Worm (Caenorhabditis elegans) whole organism, L2 larva: ENCODE measurements around the gene cox-16.

ENCODE experiments used
- C34F6.9 ChIP-seq: fragments of 150-350 bp; optimal IDR thresholded peaks from 2 replicates; lab custom pipeline; 2014; ENCODE audit warnings: missing biosample characterization, missing genetic modification characterization
- F13H6.1 ChIP-seq: sonication (generic microtip); optimal IDR thresholded peaks from 2 replicates; lab custom pipeline; 2016; ENCODE audit warnings: missing genetic modification characterization, missing compliant biosample characterization
- R02D3.7 ChIP-seq: fragments of 150-350 bp; optimal IDR thresholded peaks from 2 replicates; lab custom pipeline; 2014; ENCODE audit warnings: missing biosample characterization, missing genetic modification characterization
- Y55F3AM.14 ChIP-seq: fragments of 200-800 bp; sonication (Bioruptor generic); optimal IDR thresholded peaks from 2 replicates; lab custom pipeline; 2018; ENCODE audit warnings: mild to moderate bottlenecking, missing genetic modification characterization, missing compliant biosample characterization
- ZK546.5 ChIP-seq: sonication (generic microtip); optimal IDR thresholded peaks from 2 replicates; lab custom pipeline; 2017; ENCODE audit warnings: missing biosample characterization, missing genetic modification characterization
- alr-1 ChIP-seq: fragments of 150-350 bp; optimal IDR thresholded peaks from 2 replicates; lab custom pipeline; 2014; ENCODE audit warnings: missing biosample characterization, missing genetic modification characterization
- aly-2 ChIP-seq: fragments of 150-350 bp; optimal IDR thresholded peaks from 2 replicates; lab custom pipeline; 2014; ENCODE audit warnings: missing biosample characterization, missing genetic modification characterization
- ama-1 ChIP-seq: fragments of 150-350 bp; optimal IDR thresholded peaks from 2 replicates; lab custom pipeline; 2018; ENCODE audit warnings: inconsistent platforms
- blmp-1 ChIP-seq: sonication (generic microtip); optimal IDR thresholded peaks from 2 replicates; lab custom pipeline; 2017; ENCODE audit warnings: missing genetic modification characterization, mild to moderate bottlenecking, missing compliant biosample characterization, antibody characterized with exemption, moderate library complexity; ENCODE audit not compliant: insufficient read depth
- ceh-16 ChIP-seq: fragments of 150-350 bp; optimal IDR thresholded peaks from 2 replicates; lab custom pipeline; 2014; ENCODE audit warnings: missing biosample characterization, missing genetic modification characterization
- ceh-82 ChIP-seq: fragments of 150-350 bp; optimal IDR thresholded peaks from 2 replicates; lab custom pipeline; 2014; ENCODE audit warnings: missing biosample characterization, missing genetic modification characterization
- crh-2 ChIP-seq: sonication (generic microtip); optimal IDR thresholded peaks from 2 replicates; lab custom pipeline; 2017; ENCODE audit warnings: missing biosample characterization, missing genetic modification characterization
- dmd-4 ChIP-seq: sonication (generic microtip); optimal IDR thresholded peaks from 2 replicates; lab custom pipeline; 2017; ENCODE audit warnings: missing biosample characterization, missing genetic modification characterization
- egl-27 ChIP-seq: sonication (generic microtip); optimal IDR thresholded peaks from 3 replicates; lab custom pipeline; 2017; ENCODE audit warnings: missing biosample characterization, missing genetic modification reagents, missing genetic modification characterization
- elt-1 ChIP-seq: fragments of 150-350 bp; optimal IDR thresholded peaks from 2 replicates; lab custom pipeline; 2014; ENCODE audit warnings: missing biosample characterization, missing genetic modification characterization
- elt-3 ChIP-seq: sonication (generic microtip); optimal IDR thresholded peaks from 2 replicates; lab custom pipeline; 2017; ENCODE audit warnings: missing biosample characterization, missing genetic modification characterization
- fos-1 ChIP-seq: fragments of 150-350 bp; optimal IDR thresholded peaks from 2 replicates; lab custom pipeline; 2014; ENCODE audit warnings: missing biosample characterization, missing genetic modification characterization
- gmeb-1 ChIP-seq: fragments of 150-350 bp; optimal IDR thresholded peaks from 2 replicates; lab custom pipeline; 2014; ENCODE audit warnings: missing biosample characterization, missing genetic modification characterization
- lin-11 ChIP-seq: fragments of 150-350 bp; sonication (generic microtip); optimal IDR thresholded peaks from 2 replicates; lab custom pipeline; 2014; ENCODE audit warnings: missing biosample characterization, missing genetic modification characterization, inconsistent platforms, mixed read lengths
- lin-13 ChIP-seq: fragments of 150-350 bp; optimal IDR thresholded peaks from 2 replicates; lab custom pipeline; 2014; ENCODE audit warnings: missing biosample characterization, missing genetic modification reagents, missing genetic modification characterization
- lin-39 ChIP-seq: fragments of 150-350 bp; optimal IDR thresholded peaks from 2 replicates; lab custom pipeline; 2014; ENCODE audit warnings: missing biosample characterization, missing genetic modification reagents, missing genetic modification characterization
- lsy-2 ChIP-seq, 2 experiments: fragments of 150-350 bp in 1 of 2; sonication (generic microtip) in 1 of 2; optimal IDR thresholded peaks; 2 replicates each; lab custom pipeline; 2014 to 2017; ENCODE audit warnings: missing biosample characterization in 2 of 2, missing genetic modification characterization in 2 of 2
- mab-5 ChIP-seq: fragments of 150-350 bp; optimal IDR thresholded peaks from 2 replicates; lab custom pipeline; 2014; ENCODE audit warnings: missing biosample characterization, missing genetic modification characterization
- mbf-1 ChIP-seq: sonication (generic microtip); optimal IDR thresholded peaks from 2 replicates; lab custom pipeline; 2017; ENCODE audit warnings: missing biosample characterization, missing genetic modification characterization
- mdl-1 ChIP-seq, 2 experiments: fragments of 150-350 bp in 1 of 2; sonication (generic microtip) in 1 of 2; optimal IDR thresholded peaks; 2 replicates each; lab custom pipeline; 2017; ENCODE audit warnings: missing biosample characterization in 2 of 2, missing genetic modification characterization in 2 of 2
- nhr-10 ChIP-seq: sonication (generic microtip); optimal IDR thresholded peaks from 2 replicates; lab custom pipeline; 2017; ENCODE audit warnings: missing biosample characterization, missing genetic modification characterization
- nhr-11 ChIP-seq: fragments of 150-350 bp; optimal IDR thresholded peaks from 2 replicates; lab custom pipeline; 2014; ENCODE audit warnings: missing biosample characterization, missing genetic modification characterization
- nhr-12 ChIP-seq: fragments of 150-350 bp; optimal IDR thresholded peaks from 2 replicates; lab custom pipeline; 2014; ENCODE audit warnings: missing biosample characterization, missing genetic modification characterization
- nhr-129 ChIP-seq: fragments of 150-350 bp; optimal IDR thresholded peaks from 2 replicates; lab custom pipeline; 2014; ENCODE audit warnings: missing biosample characterization, missing genetic modification characterization
- nhr-21 ChIP-seq: fragments of 150-350 bp; optimal IDR thresholded peaks from 2 replicates; lab custom pipeline; 2014; ENCODE audit warnings: missing biosample characterization, missing genetic modification characterization
- nhr-23 ChIP-seq: fragments of 150-350 bp; optimal IDR thresholded peaks from 2 replicates; lab custom pipeline; 2014; ENCODE audit warnings: missing biosample characterization, missing genetic modification reagents, missing genetic modification characterization
- nhr-237 ChIP-seq: fragments of 150-350 bp; optimal IDR thresholded peaks from 2 replicates; lab custom pipeline; 2014; ENCODE audit warnings: missing biosample characterization, missing genetic modification characterization
- nhr-25 ChIP-seq: fragments of 150-350 bp; sonication (generic microtip); optimal IDR thresholded peaks from 3 replicates; lab custom pipeline; 2014; ENCODE audit warnings: missing biosample characterization, missing genetic modification characterization
- nhr-6 ChIP-seq: fragments of 150-350 bp; optimal IDR thresholded peaks from 2 replicates; lab custom pipeline; 2014; ENCODE audit warnings: missing biosample characterization, missing genetic modification characterization
- nhr-77 ChIP-seq: fragments of 150-350 bp; optimal IDR thresholded peaks from 2 replicates; lab custom pipeline; 2014; ENCODE audit warnings: missing biosample characterization, missing genetic modification characterization
- peb-1 ChIP-seq: fragments of 150-350 bp; optimal IDR thresholded peaks from 2 replicates; lab custom pipeline; 2014; ENCODE audit warnings: missing biosample characterization, missing genetic modification characterization
- sem-4 ChIP-seq: fragments of 150-350 bp; optimal IDR thresholded peaks from 2 replicates; lab custom pipeline; 2014; ENCODE audit warnings: missing biosample characterization, missing genetic modification reagents, missing genetic modification characterization
- skn-1 ChIP-seq: sonication (generic microtip); optimal IDR thresholded peaks from 2 replicates; lab custom pipeline; 2017; ENCODE audit warnings: missing biosample characterization, missing genetic modification characterization
- sma-3 ChIP-seq: sonication (generic microtip); optimal IDR thresholded peaks from 2 replicates; lab custom pipeline; 2016; ENCODE audit warnings: missing genetic modification reagents, missing genetic modification characterization, missing compliant biosample characterization
- sma-9 ChIP-seq, 2 experiments: fragments of 150-350 bp in 1 of 2; sonication (generic microtip) in 1 of 2; optimal IDR thresholded peaks; 2 replicates each; lab custom pipeline; 2014 to 2016; ENCODE audit warnings: missing genetic modification characterization in 2 of 2, mild to moderate bottlenecking in 1 of 2, missing biosample characterization in 1 of 2, missing compliant biosample characterization in 1 of 2, missing genetic modification reagents in 1 of 2, moderate library complexity in 1 of 2
- snpc-4 ChIP-seq: fragments of 150-350 bp; optimal IDR thresholded peaks from 2 replicates; lab custom pipeline; 2014; ENCODE audit warnings: missing biosample characterization, missing genetic modification characterization
- unc-39 ChIP-seq: fragments of 150-350 bp; optimal IDR thresholded peaks from 2 replicates; lab custom pipeline; 2014; ENCODE audit warnings: missing biosample characterization, missing genetic modification characterization
- unc-55 ChIP-seq: fragments of 150-350 bp; sonication (generic microtip); optimal IDR thresholded peaks from 3 replicates; lab custom pipeline; 2014; ENCODE audit warnings: missing biosample characterization, missing genetic modification reagents, missing genetic modification characterization
- unc-62 ChIP-seq: fragments of 150-350 bp; optimal IDR thresholded peaks from 2 replicates; lab custom pipeline; 2014; ENCODE audit warnings: missing biosample characterization, missing genetic modification reagents, missing genetic modification characterization
- zag-1 ChIP-seq: fragments of 150-350 bp; optimal IDR thresholded peaks from 2 replicates; lab custom pipeline; 2014; ENCODE audit warnings: missing biosample characterization, missing genetic modification characterization
- ztf-1 ChIP-seq: fragments of 200-800 bp; sonication (Bioruptor generic); conservative IDR thresholded peaks from 2 replicates; pipeline ENCODE4 v1.3.6; 2022; ENCODE audit warnings: missing genetic modification characterization, missing compliant biosample characterization
- ztf-11 ChIP-seq: sonication (generic microtip); optimal IDR thresholded peaks from 2 replicates; lab custom pipeline; 2017; ENCODE audit warnings: missing biosample characterization, missing genetic modification characterization
- ztf-4 ChIP-seq: fragments of 150-350 bp; optimal IDR thresholded peaks from 2 replicates; lab custom pipeline; 2014; ENCODE audit warnings: missing biosample characterization, missing genetic modification characterization

The cox-16 gene

ce11 chrV:5504807-5505442 lies 31.1 kb downstream of the cox-16 start, which contains the start of the genes dnj-19 and nhr-47:
Gene dnj-19, minus strand, starts transcription at chrV:5504857.
Gene nhr-47, plus strand, starts transcription at chrV:5505253.
- TF ChIP-seq peb-1 (no peak), nhr-23 (tag; lab: Kevin White, UChicago) (no peak), nhr-11 (tag; lab: Kevin White, UChicago) (no peak), ceh-82 (peak; percentile 50), ceh-16 (tag; lab: Kevin White, UChicago) (peak; percentile 61), C34F6.9 (peak; percentile 96), nhr-10 (tag; lab: Kevin White, UChicago) (peak; percentile 42), lin-39 (tag; lab: Kevin White, UChicago) (no peak), elt-1 (tag; lab: Kevin White, UChicago) (no peak), crh-2 (peak; percentile 93), alr-1 (tag; lab: Kevin White, UChicago) (no peak), nhr-21 (tag; lab: Kevin White, UChicago) (peak; percentile 81), ztf-4 (tag; lab: Kevin White, UChicago) (peak; percentile 66), Y55F3AM.14 (GFP tag; lab: Kevin White, UChicago) (peak; percentile 99), mbf-1 (tag; lab: Kevin White, UChicago) (no peak), egl-27 (tag; lab: Kevin White, UChicago) (peak; percentile 73), gmeb-1 (tag; lab: Kevin White, UChicago) (peak; percentile 90), unc-39 (no peak), lsy-2 (tag; optimal IDR thresholded peaks at IDR 0.05; lab: Kevin White, UChicago) (peak; percentile 89 to 93), lin-11 (peak; percentile 97), skn-1 (tag; lab: Kevin White, UChicago) (no peak), ama-1 (lab: Kevin White, UChicago) (peak; percentile 7), aly-2 (tag; lab: Kevin White, UChicago) (no peak), nhr-12 (tag; lab: Kevin White, UChicago) (peak; percentile 37), mab-5 (tag; lab: Kevin White, UChicago) (peak; percentile 86), nhr-6 (peak; percentile 56), fos-1 (peak; percentile 49), lin-13 (GFP tag; lab: Kevin White, UChicago) (peak; percentile 83), nhr-237 (peak; percentile 7), snpc-4 (tag; lab: Kevin White, UChicago) (peak; percentile 74), F13H6.1 (tag; lab: Kevin White, UChicago) (peak; percentile 88), ztf-1 (no peak), R02D3.7 (peak; percentile 36), ZK546.5 (tag; lab: Kevin White, UChicago) (no peak), sem-4 (tag; lab: Kevin White, UChicago) (peak; percentile 84), ztf-11 (tag; lab: Kevin White, UChicago) (no peak), unc-55 (peak; percentile 95), blmp-1 (tag; lab: Kevin White, UChicago) (peak; percentile 26), unc-62 (GFP tag; lab: Kevin White, UChicago) (peak; percentile 22), zag-1 (tag; lab: Kevin White, UChicago) (peak; percentile 43), sma-3 (GFP tag; lab: Kevin White, UChicago) (peak; percentile 90), mdl-1 (tag; optimal IDR thresholded peaks at IDR 0.05; lab: Kevin White, UChicago) (peak in 1 of 2 experiments; percentile 68), nhr-77 (no peak), nhr-129 (tag; lab: Kevin White, UChicago) (peak; percentile 87), dmd-4 (no peak), elt-3 (tag; lab: Kevin White, UChicago) (no peak), sma-9 (GFP tag; optimal IDR thresholded peaks at IDR 0.05; lab: Kevin White, UChicago) (peak; percentile 91), sma-9 (tag; optimal IDR thresholded peaks at IDR 0.05; lab: Kevin White, UChicago) (no peak), nhr-25 (peak; percentile 85)
- TF ChIP-seq, all 48 proteins: peak for 32
